Worm (Caenorhabditis elegans) whole organism, young adult: Measurements from ENCODE around the gene C50F4.9.

Experiments used
- B0035.1 ChIP-seq: sonication (generic microtip); optimal IDR thresholded peaks from 2 replicates; lab custom pipeline; 2016; ENCODE audit warnings: missing genetic modification characterization, mild to moderate bottlenecking, missing compliant biosample characterization, missing genotype, missing genetic modification reagents
- B0336.3 ChIP-seq: fragments of 200-800 bp; sonication (Bioruptor generic); IDR thresholded peaks from 2 replicates; pipeline ENCODE4 v1.3.6; 2022; ENCODE audit warnings: missing genetic modification characterization, missing compliant biosample characterization
- C06A6.2 ChIP-seq: fragments of 200-800 bp; sonication (Bioruptor generic); conservative IDR thresholded peaks from 2 replicates; pipeline ENCODE4 v1.3.6; 2022; ENCODE audit warnings: missing genetic modification characterization, missing compliant biosample characterization
- D2030.7 ChIP-seq: fragments of 200-800 bp; sonication (Bioruptor generic); IDR thresholded peaks from 2 replicates; pipeline ENCODE4 v1.3.6; 2022; ENCODE audit warnings: missing genetic modification reagents, missing genetic modification characterization, missing compliant biosample characterization
- K11D2.4 ChIP-seq: fragments of 200-800 bp; sonication (Bioruptor generic); IDR thresholded peaks from 2 replicates; pipeline ENCODE4 v1.3.6; 2022; ENCODE audit warnings: missing genetic modification reagents, missing genetic modification characterization, missing compliant biosample characterization
- ZK185.1 ChIP-seq: sonication (generic microtip); optimal IDR thresholded peaks from 2 replicates; lab custom pipeline; 2016; ENCODE audit warnings: mild to moderate bottlenecking, missing genetic modification characterization, missing compliant biosample characterization; ENCODE audit not compliant: poor library complexity, severe bottlenecking
- ama-1 ChIP-seq, 3 experiments: fragments of 150-350 bp in 1 of 3; sonication (generic microtip) in 2 of 3; optimal IDR thresholded peaks; 2 replicates each; lab custom pipeline; 2014 to 2018; ENCODE audit warnings: missing biosample characterization in 2 of 3, missing genetic modification characterization in 2 of 3, missing genetic modification reagents in 2 of 3
- aptf-2 ChIP-seq: fragments of 200-800 bp; sonication (Bioruptor generic); conservative IDR thresholded peaks from 2 replicates; pipeline ENCODE4 v1.3.6; 2022; ENCODE audit warnings: missing genetic modification reagents, missing genetic modification characterization, missing compliant biosample characterization
- aptf-3 ChIP-seq: fragments of 200-800 bp; sonication (Bioruptor generic); IDR thresholded peaks from 2 replicates; pipeline ENCODE4 v1.3.6; 2022; ENCODE audit warnings: missing genetic modification characterization, missing compliant biosample characterization
- athp-1 ChIP-seq: sonication (generic microtip); optimal IDR thresholded peaks from 2 replicates; lab custom pipeline; 2017; ENCODE audit warnings: mild to moderate bottlenecking, missing genetic modification characterization, missing compliant biosample characterization
- attf-3 ChIP-seq: fragments of 200-800 bp; sonication (Bioruptor generic); conservative IDR thresholded peaks from 2 replicates; pipeline ENCODE4 v1.3.6; 2022; ENCODE audit warnings: missing genetic modification reagents, missing genetic modification characterization, missing compliant biosample characterization
- attf-5 ChIP-seq: fragments of 200-800 bp; sonication (Bioruptor generic); optimal IDR thresholded peaks from 2 replicates; lab custom pipeline; 2018; ENCODE audit warnings: mild to moderate bottlenecking, missing genetic modification characterization, missing compliant biosample characterization
- bed-2 ChIP-seq: fragments of 200-800 bp; sonication (Bioruptor generic); IDR thresholded peaks from 2 replicates; pipeline ENCODE4 v1.3.6; 2022; ENCODE audit warnings: missing genetic modification reagents, missing genetic modification characterization, missing compliant biosample characterization
- ccch-3 ChIP-seq: fragments of 200-800 bp; sonication (Bioruptor generic); optimal IDR thresholded peaks from 2 replicates; lab custom pipeline; 2018; ENCODE audit warnings: mild to moderate bottlenecking, missing genetic modification characterization, missing compliant biosample characterization
- cebp-1 ChIP-seq, 2 experiments: fragments of 200-800 bp in 1 of 2; sonication (Bioruptor generic) in 1 of 2; sonication (generic microtip) in 1 of 2; IDR thresholded peaks in 1 of 2; optimal IDR thresholded peaks in 1 of 2; 2 replicates each; pipeline versions ENCODE4 v1.3.6 to Lab custom; 2017 to 2022; ENCODE audit warnings: missing compliant biosample characterization in 2 of 2, missing genetic modification characterization in 2 of 2, mild to moderate bottlenecking in 1 of 2, missing genetic modification reagents in 1 of 2, moderate library complexity in 1 of 2
- cebp-2 ChIP-seq: fragments of 200-800 bp; sonication (Bioruptor generic); IDR thresholded peaks from 2 replicates; pipeline ENCODE4 v1.3.6; 2022; ENCODE audit warnings: missing genetic modification characterization, missing compliant biosample characterization
- chd-7 ChIP-seq: sonication (generic microtip); optimal IDR thresholded peaks from 2 replicates; lab custom pipeline; 2016; ENCODE audit warnings: mild to moderate bottlenecking, missing genetic modification characterization, moderate library complexity, missing compliant biosample characterization
- efl-1 ChIP-seq: fragments of 150-350 bp; optimal IDR thresholded peaks from 2 replicates; lab custom pipeline; 2014; ENCODE audit warnings: missing biosample characterization, missing genetic modification reagents, missing genetic modification characterization
- egrh-3 ChIP-seq: fragments of 200-800 bp; sonication (Bioruptor generic); IDR thresholded peaks from 2 replicates; pipeline ENCODE4 v1.3.6; 2022; ENCODE audit warnings: missing genetic modification reagents, missing genetic modification characterization, missing compliant biosample characterization
- ekl-4 ChIP-seq: fragments of 200-800 bp; sonication (Bioruptor generic); IDR thresholded peaks from 2 replicates; pipeline ENCODE4 v1.3.6; 2022; ENCODE audit warnings: missing genetic modification reagents, missing genetic modification characterization, missing compliant biosample characterization
- him-1 ChIP-seq: sonication (generic microtip); optimal IDR thresholded peaks from 2 replicates; lab custom pipeline; 2016; ENCODE audit warnings: missing genotype, missing genetic modification reagents, missing genetic modification characterization, missing compliant biosample characterization
- hmg-20 ChIP-seq: fragments of 200-800 bp; sonication (Bioruptor generic); IDR thresholded peaks from 2 replicates; pipeline ENCODE4 v1.3.6; 2022; ENCODE audit warnings: missing genetic modification reagents, missing genetic modification characterization, missing compliant biosample characterization
- let-607 ChIP-seq, 2 experiments: fragments of 200-800 bp in 1 of 2; sonication (Bioruptor generic) in 1 of 2; sonication (generic microtip) in 1 of 2; optimal IDR thresholded peaks; 2 replicates each; lab custom pipeline; 2016 to 2018; ENCODE audit warnings: mild to moderate bottlenecking in 2 of 2, missing compliant biosample characterization in 2 of 2, missing genetic modification characterization in 2 of 2, moderate library complexity in 2 of 2, missing genotype in 1 of 2
- lin-26 ChIP-seq: fragments of 200-800 bp; sonication (Bioruptor generic); IDR thresholded peaks from 2 replicates; pipeline ENCODE4 v1.3.6; 2022; ENCODE audit warnings: missing genetic modification reagents, missing genetic modification characterization, missing compliant biosample characterization
- lsy-27 ChIP-seq: sonication (generic microtip); optimal IDR thresholded peaks from 2 replicates; lab custom pipeline; 2017; ENCODE audit warnings: missing genetic modification characterization, mild to moderate bottlenecking, missing compliant biosample characterization, antibody characterized with exemption, missing genotype, borderline replicate concordance; ENCODE audit not compliant: insufficient read depth
- madf-10 ChIP-seq: sonication (generic microtip); optimal IDR thresholded peaks from 2 replicates; lab custom pipeline; 2016; ENCODE audit warnings: mild to moderate bottlenecking, missing genetic modification characterization, missing compliant biosample characterization
- madf-6 ChIP-seq: fragments of 200-800 bp; sonication (Bioruptor generic); IDR thresholded peaks from 2 replicates; pipeline ENCODE4 v1.3.6; 2022; ENCODE audit warnings: missing genetic modification reagents, missing genetic modification characterization, missing compliant biosample characterization
- madf-8 ChIP-seq: fragments of 200-800 bp; sonication (Bioruptor generic); conservative IDR thresholded peaks from 2 replicates; pipeline ENCODE4 v1.3.6; 2022; ENCODE audit warnings: missing genetic modification reagents, missing genetic modification characterization, missing compliant biosample characterization
- mcd-1 ChIP-seq: fragments of 200-800 bp; sonication (Bioruptor generic); IDR thresholded peaks from 2 replicates; pipeline ENCODE4 v1.3.6; 2022; ENCODE audit warnings: missing genetic modification reagents, missing genetic modification characterization, missing compliant biosample characterization
- nfya-2 ChIP-seq: fragments of 200-800 bp; sonication (Bioruptor generic); IDR thresholded peaks from 2 replicates; pipeline ENCODE4 v1.3.6; 2022; ENCODE audit warnings: missing genetic modification reagents, missing genetic modification characterization, missing compliant biosample characterization
- nfyb-1 ChIP-seq: fragments of 200-800 bp; sonication (Bioruptor generic); IDR thresholded peaks from 2 replicates; pipeline ENCODE4 v1.3.6; 2022; ENCODE audit warnings: missing genetic modification reagents, missing genetic modification characterization, missing compliant biosample characterization
- nhr-80 ChIP-seq: sonication (generic microtip); optimal IDR thresholded peaks from 2 replicates; lab custom pipeline; 2016; ENCODE audit warnings: missing genetic modification characterization, missing compliant biosample characterization
- repo-1 ChIP-seq: sonication (generic microtip); optimal IDR thresholded peaks from 2 replicates; lab custom pipeline; 2017; ENCODE audit warnings: mild to moderate bottlenecking, missing genetic modification characterization, missing compliant biosample characterization
- sdz-38 ChIP-seq: sonication (generic microtip); optimal IDR thresholded peaks from 2 replicates; lab custom pipeline; 2016; ENCODE audit warnings: missing genotype, missing genetic modification characterization, missing compliant biosample characterization
- snpc-1.1 ChIP-seq: sonication (generic microtip); optimal IDR thresholded peaks from 2 replicates; lab custom pipeline; 2017; ENCODE audit warnings: missing genetic modification characterization, mild to moderate bottlenecking, missing compliant biosample characterization, antibody characterized with exemption, moderate library complexity, missing genotype, missing genetic modification reagents; ENCODE audit not compliant: insufficient read depth
- snpc-3.4 ChIP-seq: sonication (generic microtip); optimal IDR thresholded peaks from 2 replicates; lab custom pipeline; 2017; ENCODE audit warnings: missing genetic modification characterization, mild to moderate bottlenecking, missing compliant biosample characterization, antibody characterized with exemption, moderate library complexity, missing genotype, missing genetic modification reagents
- snpc-4 ChIP-seq, 5 experiments: fragments of 150-350 bp in 1 of 5; sonication (generic microtip) in 4 of 5; optimal IDR thresholded peaks; 2 replicates each; lab custom pipeline; 2014 to 2018; ENCODE audit warnings: missing genetic modification characterization in 5 of 5, missing biosample characterization in 3 of 5, antibody characterized with exemption in 2 of 5, mild to moderate bottlenecking in 2 of 5, missing compliant biosample characterization in 2 of 5, missing genotype in 2 of 5, moderate library complexity in 2 of 5, missing genetic modification reagents in 1 of 5
- tlf-1 ChIP-seq: fragments of 200-800 bp; sonication (Bioruptor generic); optimal IDR thresholded peaks from 2 replicates; lab custom pipeline; 2018; ENCODE audit warnings: mild to moderate bottlenecking, missing genetic modification characterization, missing compliant biosample characterization
- unc-62 ChIP-seq: fragments of 150-350 bp; optimal IDR thresholded peaks from 2 replicates; lab custom pipeline; 2014; ENCODE audit warnings: missing biosample characterization, missing genetic modification reagents, missing genetic modification characterization
- zfh-2 ChIP-seq: fragments of 200-800 bp; sonication (Bioruptor generic); conservative IDR thresholded peaks from 2 replicates; pipeline ENCODE4 v1.3.6; 2022; ENCODE audit warnings: missing genetic modification reagents, missing genetic modification characterization, missing compliant biosample characterization
- ztf-18 ChIP-seq: sonication (generic microtip); optimal IDR thresholded peaks from 2 replicates; lab custom pipeline; 2016; ENCODE audit warnings: missing genotype, mild to moderate bottlenecking, missing genetic modification characterization, missing compliant biosample characterization
- ztf-22 ChIP-seq: fragments of 200-800 bp; sonication (Bioruptor generic); optimal IDR thresholded peaks from 2 replicates; lab custom pipeline; 2018; ENCODE audit warnings: mild to moderate bottlenecking, missing genetic modification characterization, moderate library complexity, missing compliant biosample characterization
- ztf-6 ChIP-seq: fragments of 200-800 bp; sonication (Bioruptor generic); IDR thresholded peaks from 2 replicates; pipeline ENCODE4 v1.3.6; 2022; ENCODE audit warnings: missing genetic modification reagents, missing genetic modification characterization, missing compliant biosample characterization

The C50F4.9 gene

ce11 chrV:9544176-9544632, 20.2 kb upstream of the C50F4.9 start, which contains the start of gene mdf-1 (continued):
- TF ChIP-seq zfh-2 (GFP tag; lab: Robert Waterston, UW) (no peak), aptf-3 (GFP tag; lab: Robert Waterston, UW) (no peak), lin-26 (GFP tag; lab: Robert Waterston, UW) (no peak), D2030.7 (GFP tag; lab: Robert Waterston, UW) (peak; percentile 17; the same call in 1 of the 2 replicates), repo-1 (tag; lab: Kevin White, UChicago) (peak; percentile 57), bed-2 (GFP tag; lab: Robert Waterston, UW) (no peak), snpc-3.4 (peak; percentile 52), ama-1 (optimal IDR thresholded peaks at IDR 0.05; lab: Kevin White, UChicago) (peak; percentile 20), ama-1 (GFP tag; optimal IDR thresholded peaks at IDR 0.05; lab: Kevin White, UChicago) (no peak), egrh-3 (GFP tag; lab: Robert Waterston, UW) (no peak), snpc-4 (GFP tag; optimal IDR thresholded peaks at IDR 0.05; lab: Kevin White, UChicago) (no peak), snpc-4 (tag; optimal IDR thresholded peaks at IDR 0.05; lab: Kevin White, UChicago) (peak; percentile 1 to 75 (median 26)), B0035.1 (peak; percentile 10), ccch-3 (no peak), efl-1 (GFP tag; lab: Kevin White, UChicago) (peak; percentile 59), unc-62 (GFP tag; lab: Kevin White, UChicago) (no peak), madf-10 (tag; lab: Kevin White, UChicago) (peak; percentile 26), nhr-80 (tag; lab: Kevin White, UChicago) (peak; percentile 56), mcd-1 (peak; percentile 48), attf-3 (GFP tag; lab: Robert Waterston, UW) (no peak), ztf-18 (tag; lab: Kevin White, UChicago) (peak; percentile 62), B0336.3 (no peak; the same call in 1 of the 2 replicates), chd-7 (tag; lab: Kevin White, UChicago) (peak; percentile 21), nfyb-1 (peak; percentile 34; the same call in 1 of the 2 replicates), hmg-20 (GFP tag; lab: Robert Waterston, UW) (0 out of 2 replicates have a peak, but pooled peaks have one; percentile 4), C06A6.2 (GFP tag; lab: Robert Waterston, UW) (peak; percentile 63), attf-5 (GFP tag; lab: Kevin White, UChicago) (peak; percentile 45), cebp-2 (GFP tag; lab: Robert Waterston, UW) (no peak)

- TF ChIP-seq ama-1 (optimal IDR thresholded peaks at IDR 0.05; lab: Kevin White, UChicago) (no peak), ama-1 (GFP tag; optimal IDR thresholded peaks at IDR 0.05; lab: Kevin White, UChicago) (peak in 1 of 2 experiments; percentile 26), madf-6 (GFP tag; lab: Robert Waterston, UW) (0 out of 2 replicates have a peak, but pooled peaks have one; percentile 31), aptf-2 (GFP tag; lab: Robert Waterston, UW) (no peak)
- TF ChIP-seq, all 124 proteins: peak for 2
Measured at ce11 chrV:9541506-9541905, 17.5 kb upstream of the C50F4.9 start, which contains the start of gene C50F4.16. Gene C50F4.16, minus strand, starts transcription at chrV:9541606.

ce11 chrV:9539638-9540037, 15.6 kb upstream of the C50F4.9 start, which contains the start of gene C50F4.12:
Gene C50F4.12, minus strand, starts transcription at chrV:9539738.
- no peak for TF ChIP-seq ZK185.1 (tag; lab: Kevin White, UChicago)
- TF ChIP-seq ztf-18 (tag; lab: Kevin White, UChicago) = no peak
- TF ChIP-seq nfya-2 (GFP tag; lab: Robert Waterston, UW) = no peak
- TF ChIP-seq attf-5 (GFP tag; lab: Kevin White, UChicago) = no peak
- TF ChIP-seq madf-8 = no peak
- TF ChIP-seq sdz-38 = no peak
- no peak for TF ChIP-seq lsy-27
- TF ChIP-seq ekl-4 = no peak
- TF ChIP-seq snpc-1.1 = no peak
- no peak for TF ChIP-seq ztf-6 (GFP tag; lab: Robert Waterston, UW)
- TF ChIP-seq cebp-1 (GFP tag; IDR thresholded peaks at IDR 0.05; lab: Robert Waterston, UW) = no peak
- TF ChIP-seq cebp-1 (tag; optimal IDR thresholded peaks at IDR 0.05; lab: Kevin White, UChicago) = no peak
- no peak for TF ChIP-seq him-1 (tag; lab: Kevin White, UChicago)
- TF ChIP-seq athp-1 = no peak
- TF ChIP-seq K11D2.4 = no peak
- TF ChIP-seq tlf-1 (GFP tag; lab: Kevin White, UChicago) = no peak
- TF ChIP-seq B0336.3 = no peak
- TF ChIP-seq let-607 (tag; optimal IDR thresholded peaks at IDR 0.05; lab: Kevin White, UChicago) = no peak
- no peak for TF ChIP-seq ztf-22 (GFP tag; lab: Kevin White, UChicago)
